Worm (Caenorhabditis elegans) whole organism, L4/young adult: ENCODE measurements around the gene try-3.

Source experiments
- W03F9.2 ChIP-seq: fragments of 150-350 bp; optimal IDR thresholded peaks from 2 replicates; lab custom pipeline; 2014; ENCODE audit warnings: missing biosample characterization, missing genetic modification characterization
- dao-5 ChIP-seq: sonication (generic microtip); optimal IDR thresholded peaks from 2 replicates; lab custom pipeline; 2016; ENCODE audit warnings: missing genotype, missing genetic modification characterization, moderate library complexity, missing compliant biosample characterization
- him-1 ChIP-seq: sonication (generic microtip); optimal IDR thresholded peaks from 2 replicates; lab custom pipeline; 2016; ENCODE audit warnings: missing genotype, missing genetic modification reagents, missing genetic modification characterization, missing compliant biosample characterization

ce11 chrIV:6542962-6543361 is 14.0 kb upstream of the try-3 start:
- TF ChIP-seq him-1, result no peak
- no peak for TF ChIP-seq W03F9.2 (tag; lab: Kevin White, UChicago)
- TF ChIP-seq dao-5 (tag; lab: Kevin White, UChicago), result no peak
